Fruit fly (Drosophila melanogaster) whole organism, embryonic: ENCODE data around the gene pbl.

Experiments used
- Adf1 ChIP-seq: fragments of 200-800 bp; sonication (Bioruptor generic); IDR thresholded peaks from 2 replicates; pipeline ENCODE4 v1.3.6; 2022; ENCODE audit warnings: missing biosample characterization, missing genetic modification characterization
- CG10543 ChIP-seq: fragments of 200-800 bp; sonication (Bioruptor generic); optimal IDR thresholded peaks from 3 replicates; lab custom pipeline; 2017; ENCODE audit warnings: missing biosample characterization, mild to moderate bottlenecking, missing genetic modification characterization, moderate library complexity
- CG11504 ChIP-seq: fragments of 200-800 bp; sonication (Bioruptor generic); optimal IDR thresholded peaks from 3 replicates; lab custom pipeline; 2019; ENCODE audit warnings: missing biosample characterization, mild to moderate bottlenecking, missing genetic modification characterization, moderate library complexity
- CG1233 ChIP-seq: fragments of 200-800 bp; sonication (Bioruptor generic); optimal IDR thresholded peaks from 4 replicates; lab custom pipeline; 2018; ENCODE audit warnings: missing biosample characterization, mild to moderate bottlenecking, missing genetic modification characterization
- CG13287 ChIP-seq: fragments of 200-800 bp; sonication (Bioruptor generic); IDR thresholded peaks from 2 replicates; pipeline ENCODE4 v1.3.6; 2022; ENCODE audit warnings: missing biosample characterization, missing genetic modification characterization; ENCODE audit not compliant: partially characterized antibody
- CG13296 ChIP-seq: fragments of 200-800 bp; sonication (Bioruptor generic); optimal IDR thresholded peaks from 3 replicates; lab custom pipeline; 2018; ENCODE audit warnings: missing biosample characterization, mild to moderate bottlenecking, missing genetic modification characterization
- CG13894 ChIP-seq: fragments of 200-800 bp; sonication (Bioruptor generic); optimal IDR thresholded peaks from 3 replicates; lab custom pipeline; 2018; ENCODE audit warnings: missing biosample characterization, mild to moderate bottlenecking, missing genetic modification characterization, moderate library complexity
- CG14014 ChIP-seq: fragments of 200-800 bp; sonication (Bioruptor generic); IDR thresholded peaks from 2 replicates; pipeline ENCODE4 v1.3.6; 2022; ENCODE audit warnings: missing biosample characterization, missing genetic modification characterization
- CG1647 ChIP-seq: fragments of 200-800 bp; sonication (Bioruptor generic); optimal IDR thresholded peaks from 3 replicates; lab custom pipeline; 2016; ENCODE audit warnings: missing biosample characterization, missing genetic modification characterization
- CG16813 ChIP-seq: fragments of 200-800 bp; sonication (Bioruptor generic); IDR thresholded peaks from 3 replicates; pipeline ENCODE4 v1.3.6; 2022; ENCODE audit warnings: missing biosample characterization, missing genetic modification characterization; ENCODE audit not compliant: partially characterized antibody
- CG17568 ChIP-seq: fragments of 200-800 bp; sonication (Bioruptor generic); optimal IDR thresholded peaks from 2 replicates; lab custom pipeline; 2018; ENCODE audit warnings: missing biosample characterization, mild to moderate bottlenecking, missing genetic modification characterization, moderate library complexity
- CG17912 ChIP-seq: fragments of 200-800 bp; sonication (Bioruptor generic); optimal IDR thresholded peaks from 2 replicates; lab custom pipeline; 2018; ENCODE audit warnings: missing biosample characterization, mild to moderate bottlenecking, missing genetic modification characterization
- CG18262 ChIP-seq: fragments of 200-800 bp; optimal IDR thresholded peaks from 3 replicates; lab custom pipeline; 2019; ENCODE audit warnings: missing biosample characterization, mild to moderate bottlenecking, missing genetic modification characterization, moderate library complexity
- CG34376 ChIP-seq: fragments of 200-800 bp; sonication (Bioruptor generic); optimal IDR thresholded peaks from 2 replicates; lab custom pipeline; 2018; ENCODE audit warnings: missing biosample characterization, mild to moderate bottlenecking, missing genetic modification characterization
- CG4424 ChIP-seq: fragments of 200-800 bp; sonication (Bioruptor generic); optimal IDR thresholded peaks from 3 replicates; lab custom pipeline; 2016; ENCODE audit warnings: missing biosample characterization, missing genetic modification characterization
- CG7271 ChIP-seq: fragments of 200-800 bp; sonication (Bioruptor generic); optimal IDR thresholded peaks from 2 replicates; lab custom pipeline; 2018; ENCODE audit warnings: missing biosample characterization, mild to moderate bottlenecking, missing genetic modification characterization, moderate library complexity
- CG7839 ChIP-seq: fragments of 200-800 bp; sonication (Bioruptor generic); optimal IDR thresholded peaks from 3 replicates; lab custom pipeline; 2018; ENCODE audit warnings: missing biosample characterization, mild to moderate bottlenecking, missing genetic modification characterization, moderate library complexity
- Fer2 ChIP-seq: fragments of 200-800 bp; sonication (Bioruptor generic); optimal IDR thresholded peaks from 2 replicates; lab custom pipeline; 2018; ENCODE audit warnings: missing biosample characterization, mild to moderate bottlenecking, missing genetic modification characterization, moderate library complexity
- Hand ChIP-seq: fragments of 200-800 bp; sonication (Bioruptor generic); optimal IDR thresholded peaks from 2 replicates; lab custom pipeline; 2017; ENCODE audit warnings: mild to moderate bottlenecking, missing biosample characterization, missing genetic modification reagents, missing genetic modification characterization
- Hey ChIP-seq: fragments of 200-800 bp; sonication (Bioruptor generic); optimal IDR thresholded peaks from 3 replicates; lab custom pipeline; 2018; ENCODE audit warnings: missing biosample characterization, mild to moderate bottlenecking, missing genetic modification characterization
- Hmr ChIP-seq: fragments of 200-800 bp; sonication (Bioruptor generic); optimal IDR thresholded peaks from 3 replicates; lab custom pipeline; 2017; ENCODE audit warnings: mild to moderate bottlenecking, missing biosample characterization, missing genetic modification reagents, missing genetic modification characterization
- Hr78 ChIP-seq, 2 experiments: fragments of 200-800 bp in 1 of 2; fragments of >200 bp in 1 of 2; sonication (Bioruptor generic) in 1 of 2; optimal IDR thresholded peaks; 2 replicates each; lab custom pipeline; 2017 to 2019; ENCODE audit warnings: missing biosample characterization in 2 of 2, missing genetic modification characterization in 2 of 2, mild to moderate bottlenecking in 1 of 2, moderate library complexity in 1 of 2
- Lhr ChIP-seq: fragments of 200-800 bp; sonication (Bioruptor generic); optimal IDR thresholded peaks from 3 replicates; lab custom pipeline; 2017; ENCODE audit warnings: mild to moderate bottlenecking, missing biosample characterization, missing genetic modification reagents, missing genetic modification characterization
- MTF-1 ChIP-seq: fragments of 200-800 bp; sonication (Bioruptor generic); optimal IDR thresholded peaks from 2 replicates; lab custom pipeline; 2018; ENCODE audit warnings: missing biosample characterization, mild to moderate bottlenecking, missing genetic modification characterization, borderline replicate concordance
- Med ChIP-seq: fragments of 200-800 bp; sonication (Bioruptor generic); peaks from one replicate; lab custom pipeline; 2016; ENCODE audit warnings: missing biosample characterization, missing genetic modification characterization, mild to moderate bottlenecking, inconsistent platforms, moderate library complexity
- Nf-YC ChIP-seq: fragments of 200-800 bp; optimal IDR thresholded peaks from 3 replicates; lab custom pipeline; 2019; ENCODE audit warnings: missing biosample characterization, mild to moderate bottlenecking, missing genetic modification characterization, moderate library complexity
- PHDP ChIP-seq: fragments of 200-800 bp; sonication (Bioruptor generic); optimal IDR thresholded peaks from 3 replicates; lab custom pipeline; 2018; ENCODE audit warnings: missing biosample characterization, mild to moderate bottlenecking, missing genetic modification characterization, moderate library complexity
- Pdp1 ChIP-seq, 2 experiments: fragments of 200-800 bp; sonication (Bioruptor generic); optimal IDR thresholded peaks; 3 replicates each; lab custom pipeline; 2016; ENCODE audit warnings: missing biosample characterization in 2 of 2, missing genetic modification characterization in 2 of 2, mild to moderate bottlenecking in 1 of 2, moderate library complexity in 1 of 2
- YL-1 ChIP-seq: fragments of 200-800 bp; sonication (Bioruptor generic); optimal IDR thresholded peaks from 3 replicates; lab custom pipeline; 2017; ENCODE audit warnings: missing biosample characterization, mild to moderate bottlenecking, missing genetic modification characterization
- az2 ChIP-seq: fragments of 200-800 bp; sonication (Bioruptor generic); optimal IDR thresholded peaks from 3 replicates; lab custom pipeline; 2016; ENCODE audit warnings: missing biosample characterization, missing genetic modification characterization
- bcd ChIP-seq: fragments of 200-800 bp; sonication (Bioruptor generic); optimal IDR thresholded peaks from 2 replicates; lab custom pipeline; 2017; ENCODE audit warnings: missing biosample characterization, mild to moderate bottlenecking, missing genetic modification characterization
- btn ChIP-seq: fragments of 200-800 bp; sonication (Bioruptor generic); optimal IDR thresholded peaks from 2 replicates; lab custom pipeline; 2016; ENCODE audit warnings: missing biosample characterization, missing genetic modification characterization
- ems ChIP-seq: fragments of 200-800 bp; sonication (Bioruptor generic); optimal IDR thresholded peaks from 3 replicates; lab custom pipeline; 2016; ENCODE audit warnings: missing biosample characterization, missing genetic modification characterization
- eve ChIP-seq, 2 experiments: fragments of >200 bp; optimal IDR thresholded peaks; 2 replicates each; lab custom pipeline; 2017; ENCODE audit warnings: missing biosample characterization in 2 of 2, missing genetic modification characterization in 2 of 2
- fd3F ChIP-seq: fragments of 200-800 bp; sonication (Bioruptor generic); optimal IDR thresholded peaks from 2 replicates; lab custom pipeline; 2018; ENCODE audit warnings: missing biosample characterization, mild to moderate bottlenecking, missing genetic modification characterization, moderate library complexity
- gcm ChIP-seq: fragments of 200-800 bp; sonication (Bioruptor generic); optimal IDR thresholded peaks from 2 replicates; lab custom pipeline; 2019; ENCODE audit warnings: missing biosample characterization, mild to moderate bottlenecking, missing genetic modification characterization, moderate library complexity
- grn ChIP-seq: fragments of 200-800 bp; sonication (Bioruptor generic); optimal IDR thresholded peaks from 3 replicates; lab custom pipeline; 2017; ENCODE audit warnings: missing biosample characterization, missing genetic modification characterization
- gro ChIP-seq: fragments of 200-800 bp; sonication (Bioruptor generic); optimal IDR thresholded peaks from 2 replicates; lab custom pipeline; 2016; ENCODE audit warnings: missing biosample characterization, missing genetic modification characterization
- pfk ChIP-seq: fragments of 200-800 bp; sonication (Bioruptor generic); optimal IDR thresholded peaks from 2 replicates; lab custom pipeline; 2018; ENCODE audit warnings: missing biosample characterization, mild to moderate bottlenecking, missing genetic modification characterization, moderate library complexity
- pho ChIP-seq: fragments of 200-800 bp; sonication (Bioruptor generic); optimal IDR thresholded peaks from 2 replicates; lab custom pipeline; 2016; ENCODE audit warnings: missing biosample characterization, missing genetic modification characterization
- pnt ChIP-seq: fragments of 200-800 bp; sonication (Bioruptor generic); optimal IDR thresholded peaks from 3 replicates; lab custom pipeline; 2016; ENCODE audit warnings: missing biosample characterization, missing genetic modification characterization
- pros ChIP-seq: fragments of 200-800 bp; sonication (Bioruptor generic); optimal IDR thresholded peaks from 3 replicates; lab custom pipeline; 2019; ENCODE audit warnings: missing biosample characterization, mild to moderate bottlenecking, missing genetic modification characterization, moderate library complexity
- sqz ChIP-seq: fragments of 200-800 bp; sonication (Bioruptor generic); optimal IDR thresholded peaks from 3 replicates; lab custom pipeline; 2018; ENCODE audit warnings: missing biosample characterization, mild to moderate bottlenecking, missing genetic modification characterization
- sug ChIP-seq: fragments of 200-800 bp; optimal IDR thresholded peaks from 2 replicates; lab custom pipeline; 2019; ENCODE audit warnings: missing biosample characterization, mild to moderate bottlenecking, missing genetic modification characterization, moderate library complexity
- tna ChIP-seq: fragments of 200-800 bp; sonication (Bioruptor generic); IDR thresholded peaks from 2 replicates; pipeline ENCODE4 v1.3.6; 2022; ENCODE audit warnings: missing biosample characterization, missing genetic modification characterization; ENCODE audit not compliant: partially characterized antibody
- unpg ChIP-seq: fragments of 200-800 bp; sonication (Bioruptor generic); optimal IDR thresholded peaks from 3 replicates; lab custom pipeline; 2018; ENCODE audit warnings: missing biosample characterization, mild to moderate bottlenecking, missing genetic modification characterization, moderate library complexity

Gene pbl

dm6 chr3L:7865747-7866387 lies 45.9 kb downstream of the pbl start (continued):
- TF ChIP-seq Hmr (GFP tag; lab: Kevin White, UChicago), result peak; percentile 17
- TF ChIP-seq fd3F (GFP tag; lab: Kevin White, UChicago), result no peak
- TF ChIP-seq CG1647 (GFP tag; lab: Kevin White, UChicago), result no peak
- no peak for TF ChIP-seq ems (GFP tag; lab: Kevin White, UChicago)
- peak; percentile 45 for TF ChIP-seq CG13296
- peak; percentile 2 for TF ChIP-seq gcm (GFP tag; lab: Kevin White, UChicago)
- peak; percentile 45 for TF ChIP-seq CG7839
- TF ChIP-seq Nf-YC (tag; lab: Kevin White, UChicago), result peak; percentile 16
- TF ChIP-seq Hey (tag; lab: Kevin White, UChicago), result peak; percentile 68
- peak in 1 of 2 experiments; percentile 75 for TF ChIP-seq Hr78 (GFP tag; optimal IDR thresholded peaks at IDR 0.05; lab: Kevin White, UChicago)
- no peak for TF ChIP-seq Lhr (GFP tag; lab: Kevin White, UChicago)
- TF ChIP-seq tna (GFP tag; lab: Robert Waterston, UW), result no peak
- no peak for TF ChIP-seq YL-1 (GFP tag; lab: Kevin White, UChicago)
- TF ChIP-seq Adf1 (GFP tag; lab: Robert Waterston, UW), result peak; percentile 15; the same call in 1 of the 2 replicates
- TF ChIP-seq unpg, result peak; percentile 9
- peak; percentile 19 for TF ChIP-seq Hand (GFP tag; lab: Kevin White, UChicago)
- TF ChIP-seq sug, result peak; percentile 79
- peak; percentile 39 for TF ChIP-seq CG17568 (GFP tag; lab: Kevin White, UChicago)
- TF ChIP-seq pho (GFP tag; lab: Kevin White, UChicago), result no peak
- peak; percentile 56 for TF ChIP-seq CG13894 (tag; lab: Kevin White, UChicago)
- peak; percentile 41 for TF ChIP-seq PHDP
- no peak for TF ChIP-seq CG1233 (GFP tag; lab: Kevin White, UChicago)
- peak; percentile 95 for TF ChIP-seq grn
- TF ChIP-seq CG14014 (GFP tag; lab: Robert Waterston, UW), result no peak
- peak; percentile 10 for TF ChIP-seq CG17912 (GFP tag; lab: Kevin White, UChicago)
- peak in 1 of 2 experiments; percentile 96 for TF ChIP-seq Pdp1 (GFP tag; optimal IDR thresholded peaks at IDR 0.05; lab: Kevin White, UChicago)
- no peak for TF ChIP-seq MTF-1 (GFP tag; lab: Kevin White, UChicago)
- TF ChIP-seq CG10543 (GFP tag; lab: Kevin White, UChicago), result peak; percentile 70
- no peak for TF ChIP-seq pnt (GFP tag; lab: Kevin White, UChicago)
- no peak for TF ChIP-seq CG7271
- no peak for TF ChIP-seq CG4424 (GFP tag; lab: Kevin White, UChicago)
- TF ChIP-seq sqz (GFP tag; lab: Kevin White, UChicago), result peak; percentile 30
- TF ChIP-seq pfk, result peak; percentile 45
- peak; percentile 43 for TF ChIP-seq pros
- no peak for TF ChIP-seq CG11504
- TF ChIP-seq CG18262 (tag; lab: Kevin White, UChicago), result no peak
- peak in 1 of 2 experiments; percentile 19 for TF ChIP-seq eve (GFP tag; optimal IDR thresholded peaks at IDR 0.05; lab: Kevin White, UChicago)
- no peak for TF ChIP-seq CG16813 (GFP tag; lab: Robert Waterston, UW)
- no peak for TF ChIP-seq Fer2
- TF ChIP-seq Med, result peak; percentile 42
- no peak for TF ChIP-seq btn (GFP tag; lab: Kevin White, UChicago)
- peak; percentile 90 for TF ChIP-seq CG34376 (GFP tag; lab: Kevin White, UChicago)
- no peak for TF ChIP-seq bcd
- no peak for TF ChIP-seq az2 (GFP tag; lab: Kevin White, UChicago)
- TF ChIP-seq CG13287 (GFP tag; lab: Robert Waterston, UW), result no peak
- TF ChIP-seq gro (GFP tag; lab: Kevin White, UChicago), result peak; percentile 21
